Worm (Caenorhabditis elegans) whole organism, early embryonic: ENCODE data around the gene ceh-30.

Source experiments
- F13C5.2 ChIP-seq: sonication (generic microtip); optimal IDR thresholded peaks from 2 replicates; lab custom pipeline; 2017; ENCODE audit warnings: mild to moderate bottlenecking, missing genetic modification characterization, inconsistent platforms, missing compliant biosample characterization
- aly-1 ChIP-seq: sonication (generic microtip); optimal IDR thresholded peaks from 2 replicates; lab custom pipeline; 2016; ENCODE audit warnings: missing genetic modification characterization, missing compliant biosample characterization
- ama-1 ChIP-seq: fragments of 150-350 bp; optimal IDR thresholded peaks from 2 replicates; lab custom pipeline; 2014
- ets-7 ChIP-seq: sonication (generic microtip); optimal IDR thresholded peaks from 2 replicates; lab custom pipeline; 2016; ENCODE audit warnings: missing genotype, missing genetic modification characterization, missing compliant biosample characterization
- hmg-4 ChIP-seq: fragments of 200-800 bp; sonication (Bioruptor generic); optimal IDR thresholded peaks from 2 replicates; lab custom pipeline; 2018; ENCODE audit warnings: mild to moderate bottlenecking, missing genetic modification characterization, missing compliant biosample characterization
- hnd-1 ChIP-seq: sonication (generic microtip); optimal IDR thresholded peaks from 2 replicates; lab custom pipeline; 2016; ENCODE audit warnings: missing genetic modification characterization, missing compliant biosample characterization
- pes-1 ChIP-seq: fragments of 200-800 bp; sonication (Bioruptor generic); IDR thresholded peaks from 2 replicates; pipeline ENCODE4 v1.3.6; 2022; ENCODE audit warnings: missing genetic modification reagents, missing genetic modification characterization, missing compliant biosample characterization
- scrt-1 ChIP-seq: fragments of 200-800 bp; sonication (Bioruptor generic); IDR thresholded peaks from 2 replicates; pipeline ENCODE4 v1.3.6; 2022; ENCODE audit warnings: missing genetic modification characterization, missing compliant biosample characterization
- sea-1 ChIP-seq: fragments of 200-800 bp; sonication (Bioruptor generic); conservative IDR thresholded peaks from 2 replicates; pipeline ENCODE4 v1.3.6; 2022; ENCODE audit warnings: missing genetic modification characterization, missing compliant biosample characterization
- tbx-11 ChIP-seq: fragments of 200-800 bp; sonication (Bioruptor generic); IDR thresholded peaks from 2 replicates; pipeline ENCODE4 v1.3.6; 2022; ENCODE audit warnings: missing genetic modification characterization, missing compliant biosample characterization
- tra-4 ChIP-seq: sonication (generic microtip); optimal IDR thresholded peaks from 2 replicates; lab custom pipeline; 2017; ENCODE audit warnings: missing genetic modification characterization, missing compliant biosample characterization

ce11 chrX:3099832-3100231, 36.5 kb downstream of the ceh-30 start, which contains the start of gene sec-3:
- TF ChIP-seq ets-7 (tag; lab: Kevin White, UChicago) (no peak), aly-1 (tag; lab: Kevin White, UChicago) (no peak), sea-1 (peak; percentile 65; the same call in 1 of the 2 replicates), ama-1 (lab: Kevin White, UChicago) (no peak), pes-1 (GFP tag; lab: Robert Waterston, UW) (peak; percentile 75), hnd-1 (peak; percentile 13), tbx-11 (GFP tag; lab: Robert Waterston, UW) (0 out of 2 replicates have a peak, but pooled peaks have one; percentile 28), scrt-1 (GFP tag; lab: Robert Waterston, UW) (peak; percentile 58; the same call in 1 of the 2 replicates), tra-4 (tag; lab: Kevin White, UChicago) (peak; percentile 13), F13C5.2 (peak; percentile 88), hmg-4 (GFP tag; lab: Kevin White, UChicago) (peak; percentile 55)
